Worm (Caenorhabditis elegans): ENCODE results near the gene C33G8.2.
"Not testable (repeated sequence)": the region's sequence is repeated elsewhere in the genome, so short reads cannot be mapped to it uniquely, and the experiment has no call there.

C33G8.2 gene

ce11 chrV:7007307-7007706 lies 2.3 kb upstream of the C33G8.2 start, which contains the start of gene drd-10:
Gene drd-10, plus strand, starts transcription at chrV:7007607.
- no peak for TF ChIP-seq unc-62 (GFP tag; optimal IDR thresholded peaks at IDR 0.05)

DNA sequence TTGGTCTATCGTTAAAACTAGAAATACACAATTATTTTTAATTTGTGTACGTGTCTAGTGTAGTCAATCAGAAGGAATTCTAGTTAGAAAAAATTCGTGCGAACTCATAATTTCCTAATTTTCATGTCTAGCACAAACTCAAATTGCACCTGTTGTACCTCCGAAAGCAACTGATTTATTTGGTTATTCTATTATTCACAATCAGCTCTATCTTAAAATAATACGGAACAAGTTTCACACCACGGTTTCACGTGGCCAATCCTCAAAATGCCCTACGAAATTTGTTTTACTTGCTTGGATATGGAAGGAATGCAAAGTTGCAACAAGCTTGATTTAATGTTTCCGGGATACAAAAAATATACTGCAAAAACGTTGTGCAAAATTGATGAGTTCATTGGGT lies 3.1 kb downstream of the C33G8.2 start, which contains the start of gene srw-127:
Gene srw-127, plus strand, starts transcription at position 301 of the 400 bp plus-strand sequence.
- TF ChIP-seq unc-62 (GFP tag; optimal IDR thresholded peaks at IDR 0.05) = no peak

DNA sequence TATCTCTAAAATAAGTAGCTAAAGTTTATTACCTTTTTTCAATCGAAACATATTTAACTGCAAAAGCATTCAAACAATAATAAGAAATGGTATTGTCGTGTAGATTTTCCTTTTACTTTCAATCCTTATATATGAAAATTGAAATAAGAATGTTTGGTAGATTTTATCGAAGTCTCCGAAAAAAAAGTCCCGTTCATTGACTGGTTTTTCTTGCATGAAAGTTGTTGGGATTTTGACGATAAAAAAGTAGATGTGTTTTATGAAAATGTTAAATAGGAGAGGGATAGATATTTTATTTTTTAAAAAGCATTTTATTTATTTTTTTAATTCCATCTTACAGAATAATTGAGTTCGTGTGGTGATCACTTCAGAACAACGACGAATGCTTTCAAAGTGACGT lies 6.3 kb downstream of the C33G8.2 start, which contains the start of gene C33G8.13:
Gene C33G8.13, minus strand, starts transcription at position 101 of the 400 bp plus-strand sequence.
- no peak for TF ChIP-seq unc-62 (GFP tag; optimal IDR thresholded peaks at IDR 0.05)

- no peak for TF ChIP-seq unc-62 (GFP tag; optimal IDR thresholded peaks at IDR 0.05)
Measured at ce11 chrV:7017059-7017458, 7.5 kb downstream of the C33G8.2 start, which contains the start of gene srsx-32. Gene srsx-32, plus strand, starts transcription at chrV:7017359.

- TF ChIP-seq unc-62 (GFP tag; optimal IDR thresholded peaks at IDR 0.05) = no peak
Measured at ce11 chrV:7021772-7022171, 12.2 kb downstream of the C33G8.2 start, which contains the start of gene F20A1.4. Gene F20A1.4, minus strand, starts transcription at chrV:7021872.

ce11 chrV:7022981-7023380 lies 13.4 kb downstream of the C33G8.2 start:
- TF ChIP-seq unc-62 (GFP tag; optimal IDR thresholded peaks at IDR 0.05) = no peak

DNA sequence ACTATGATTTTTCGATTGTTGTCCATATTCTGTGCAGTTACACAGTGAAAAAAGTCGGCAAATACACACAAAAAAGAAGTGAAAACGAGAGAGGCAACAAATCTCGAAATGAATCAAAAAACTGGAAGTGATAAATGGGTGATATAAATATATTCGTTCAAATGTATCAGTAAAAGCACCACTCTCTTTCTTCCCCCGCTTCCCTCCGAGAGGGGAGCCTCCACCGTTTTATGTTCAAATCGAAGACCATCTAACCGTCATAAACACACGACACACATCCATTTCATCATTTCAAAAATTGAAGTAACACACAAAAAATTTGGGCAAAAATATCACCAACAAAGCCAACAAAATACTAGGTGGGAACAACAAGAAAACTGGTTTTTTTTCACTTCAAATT lies 17.5 kb downstream of the C33G8.2 start, which contains the start of gene F20A1.6:
Gene F20A1.6, minus strand, starts transcription at position 101 of the 400 bp plus-strand sequence.
- TF ChIP-seq unc-62 (GFP tag; optimal IDR thresholded peaks at IDR 0.05) = no peak

ce11 chrV:7036475-7036874 lies 26.9 kb downstream of the C33G8.2 start, which contains the start of gene twk-11:
Gene twk-11, minus strand, starts transcription at chrV:7036575.
- no peak for TF ChIP-seq unc-62 (GFP tag; optimal IDR thresholded peaks at IDR 0.05)

DNA sequence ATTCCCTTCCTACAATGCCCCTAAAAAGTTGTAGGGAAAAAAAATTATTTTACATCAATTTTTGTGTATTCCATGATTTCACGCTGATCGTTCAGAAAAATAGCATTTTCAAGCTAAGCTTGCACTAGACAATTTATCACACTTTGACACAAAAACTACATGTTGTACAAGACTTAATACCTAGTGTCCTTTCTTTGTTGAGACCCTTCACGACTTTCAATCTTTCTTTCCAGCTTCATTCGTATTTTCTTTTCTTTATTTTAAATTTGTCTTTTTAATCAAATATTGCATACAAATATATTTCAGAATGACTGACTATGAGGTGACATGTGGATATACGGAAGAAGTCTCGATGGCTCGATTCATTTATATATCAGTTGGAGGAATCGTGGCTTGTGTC lies 36.4 kb downstream of the C33G8.2 start, which contains the start of gene F20A1.2:
Gene F20A1.2, plus strand, starts transcription at position 301 of the 400 bp plus-strand sequence.
- TF ChIP-seq unc-62 (GFP tag; optimal IDR thresholded peaks at IDR 0.05) = no peak

- TF ChIP-seq unc-62 (GFP tag; optimal IDR thresholded peaks at IDR 0.05) = no peak
Measured at ce11 chrV:7047512-7047911, 38.0 kb downstream of the C33G8.2 start, which contains the start of gene F20A1.8. Gene F20A1.8, minus strand, starts transcription at chrV:7047612.

- no peak for TF ChIP-seq unc-62 (GFP tag; optimal IDR thresholded peaks at IDR 0.05)
Measured at ce11 chrV:7050153-7050552, 40.6 kb downstream of the C33G8.2 start.

DNA sequence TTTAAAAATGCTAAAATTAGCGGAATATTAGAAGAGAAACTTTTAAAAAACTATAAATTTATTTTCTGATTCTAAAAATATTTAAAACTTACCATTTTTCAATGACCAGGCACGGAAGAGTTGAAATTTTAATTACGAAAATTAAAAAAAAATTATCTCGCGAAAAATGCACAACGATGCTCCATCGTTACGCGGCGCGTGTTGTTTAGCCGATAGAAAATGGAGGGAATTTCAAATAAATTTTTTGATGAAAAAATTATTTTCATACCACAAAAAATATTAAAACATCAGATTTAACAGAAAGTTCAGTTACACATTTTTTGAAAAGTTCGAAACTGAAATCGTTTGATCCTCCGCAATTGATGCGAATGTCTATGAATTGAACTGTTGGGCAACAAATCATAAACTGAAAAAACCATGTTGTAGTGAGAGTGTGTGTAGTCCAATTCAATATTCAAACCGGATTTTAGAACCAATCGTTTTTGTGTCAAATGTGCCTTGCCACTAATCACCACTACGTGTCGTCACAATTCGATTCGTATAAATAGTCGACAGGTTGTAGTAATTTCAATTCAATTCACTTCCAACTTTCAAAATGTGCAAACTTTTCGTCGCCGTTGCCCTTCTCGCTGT lies 41.7 kb downstream of the C33G8.2 start, which contains the start of the genes tofu-2 and spig-1:
Gene tofu-2, minus strand, starts transcription at position 116 of the 633 bp plus-strand sequence.
Gene spig-1, plus strand, starts transcription at position 583 of the 633 bp plus-strand sequence.
- TF ChIP-seq unc-62 (GFP tag; optimal IDR thresholded peaks at IDR 0.05) = no peak

DNA sequence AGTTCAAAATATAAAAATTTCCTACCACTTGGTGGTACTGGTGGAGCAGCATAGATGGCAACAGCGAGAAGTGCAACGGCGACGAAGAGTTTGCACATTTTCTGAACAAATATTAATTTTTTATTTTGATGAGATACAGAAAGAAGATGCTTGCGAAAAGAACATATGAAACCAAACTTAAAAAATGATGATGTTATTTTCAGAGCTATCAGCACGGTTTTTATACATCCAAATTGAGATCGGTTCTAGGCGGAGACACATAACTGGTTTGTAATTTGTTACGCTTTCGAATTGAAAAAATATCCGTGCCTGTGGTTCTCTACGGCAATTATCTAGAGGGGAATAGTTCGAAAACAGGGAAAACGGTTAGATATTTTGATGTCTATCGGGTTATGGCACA lies 43.5 kb downstream of the C33G8.2 start, which contains the start of gene txt-17:
Gene txt-17, minus strand, starts transcription at position 101 of the 400 bp plus-strand sequence.
- no peak for TF ChIP-seq unc-62 (GFP tag; optimal IDR thresholded peaks at IDR 0.05)

DNA sequence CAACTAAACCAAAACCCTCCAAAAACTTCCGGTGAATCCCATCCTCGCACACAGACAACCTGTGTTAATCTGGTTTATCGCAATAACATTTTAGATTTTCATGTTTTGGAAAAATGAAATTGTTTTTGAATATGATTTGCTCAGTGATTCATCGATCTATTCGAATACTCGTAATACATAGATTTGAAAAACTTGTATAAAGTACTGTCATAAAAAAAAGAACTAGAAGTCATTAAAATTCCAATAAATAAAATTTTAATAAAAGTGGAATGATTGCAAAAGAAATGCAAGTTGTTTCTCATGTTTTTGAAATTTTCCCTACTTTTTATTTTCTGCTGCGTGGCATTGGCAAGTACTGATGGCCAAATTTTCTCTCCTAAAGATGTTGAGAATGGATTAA lies 45.0 kb downstream of the C33G8.2 start, which contains the start of gene spig-8:
Gene spig-8, plus strand, starts transcription at position 301 of the 400 bp plus-strand sequence.
- no peak for TF ChIP-seq unc-62 (GFP tag; optimal IDR thresholded peaks at IDR 0.05)

DNA sequence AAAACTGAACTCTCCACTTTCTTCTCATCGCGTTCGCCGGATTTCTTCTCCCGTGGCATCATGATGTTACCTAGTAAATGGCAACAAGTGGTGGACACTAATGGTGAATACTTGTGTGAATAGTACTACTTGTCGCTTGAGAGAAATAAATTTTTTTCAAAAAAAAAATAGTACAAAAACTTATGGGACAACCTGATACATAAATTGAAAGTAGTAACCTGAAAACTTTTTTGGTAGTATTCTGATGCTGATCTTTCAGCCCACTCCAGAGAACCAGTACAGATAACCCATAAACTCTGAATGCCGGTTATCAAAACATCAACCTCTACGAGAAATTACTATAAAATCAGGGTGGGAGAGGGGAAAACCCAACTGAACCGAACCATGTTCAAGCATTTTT lies 48.2 kb downstream of the C33G8.2 start, which contains the start of gene Y57E12AL.2:
Gene Y57E12AL.2, plus strand, starts transcription at position 301 of the 400 bp plus-strand sequence.
- TF ChIP-seq unc-62 (GFP tag; optimal IDR thresholded peaks at IDR 0.05) = not testable (repeated sequence)

ce11 chrV:7059350-7059749 lies 49.8 kb downstream of the C33G8.2 start, which contains the start of gene mdt-6:
Gene mdt-6, minus strand, starts transcription at chrV:7059624.
- TF ChIP-seq unc-62 (GFP tag; optimal IDR thresholded peaks at IDR 0.05) = no peak

- no peak for TF ChIP-seq unc-62 (GFP tag; optimal IDR thresholded peaks at IDR 0.05)
Measured at ce11 chrV:7060396-7060795, 50.8 kb downstream of the C33G8.2 start, which contains the start of the genes Y57E12AL.6 and Y57E12AL.1. Gene Y57E12AL.6, minus strand, starts transcription at chrV:7060470. Gene Y57E12AL.1, plus strand, starts transcription at chrV:7060530.

Measured in whole organism, dauer.